Fruit fly (Drosophila melanogaster): ENCODE data around the gene CG46441.

CG46441 gene

DNA sequence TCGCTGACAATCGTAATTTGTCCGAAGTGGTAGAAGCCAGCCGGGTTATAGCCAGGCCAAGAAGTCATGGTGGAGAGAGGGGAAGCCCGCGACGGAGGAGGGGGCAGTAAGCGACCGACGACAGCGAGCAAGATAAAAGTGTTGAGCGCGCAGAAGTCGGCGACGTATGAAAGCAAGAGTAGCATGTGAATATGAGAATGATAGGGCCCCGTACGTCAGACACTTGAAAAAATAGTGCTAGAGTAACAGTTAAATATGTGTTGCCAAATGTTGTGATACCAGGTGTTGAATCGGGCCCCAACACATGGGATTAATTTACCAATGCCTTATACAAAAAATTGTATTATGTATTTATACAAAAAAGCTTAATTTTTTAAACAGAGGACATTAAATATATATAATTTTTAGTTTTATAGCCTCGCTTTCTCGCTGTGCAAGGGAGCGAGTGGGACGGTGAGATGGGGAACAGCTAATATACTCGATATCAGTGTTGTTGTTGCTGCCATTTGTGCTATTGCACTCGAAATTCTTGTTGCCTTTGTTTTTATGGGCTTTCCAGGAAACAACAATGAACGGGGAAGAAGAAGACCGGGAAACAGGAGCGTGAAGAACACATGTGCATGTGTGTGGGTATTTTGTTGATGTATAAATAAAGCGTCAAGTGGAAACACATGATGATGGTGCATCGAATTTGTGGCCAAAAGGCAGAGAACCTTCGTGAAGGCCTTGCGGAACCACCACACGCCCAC is 48.2 kb upstream of the CG46441 start (continued):
- no peak for TF ChIP-seq Vsx2 (GFP tag; optimal IDR thresholded peaks at IDR 0.05; ENCODE audit: partially characterized antibody)
- peak; percentile 58 for TF ChIP-seq sv (GFP tag; optimal IDR thresholded peaks at IDR 0.05)
- peak; percentile 89 for TF ChIP-seq rgr (GFP tag; optimal IDR thresholded peaks at IDR 0.05)
- no peak for TF ChIP-seq dl (GFP tag; optimal IDR thresholded peaks at IDR 0.05; ENCODE audit: insufficient read depth in 1 of 2, partially characterized antibody in 2 of 2)
- peak; percentile 85 for TF ChIP-seq OdsH (GFP tag; optimal IDR thresholded peaks at IDR 0.05)
- TF ChIP-seq h (GFP tag; optimal IDR thresholded peaks at IDR 0.05), result peak; percentile 86
- no peak for TF ChIP-seq CrebA (GFP tag; optimal IDR thresholded peaks at IDR 0.05; ENCODE audit: borderline replicate concordance)
- TF ChIP-seq Hnf4 (GFP tag; optimal IDR thresholded peaks at IDR 0.05), result peak; percentile 56
- no peak for TF ChIP-seq CG32264 (GFP tag; optimal IDR thresholded peaks at IDR 0.05)
- peak; percentile 84 for TF ChIP-seq psq (GFP tag; optimal IDR thresholded peaks at IDR 0.05)
- TF ChIP-seq woc (GFP tag; optimal IDR thresholded peaks at IDR 0.05), result peak; percentile 37

DNA sequence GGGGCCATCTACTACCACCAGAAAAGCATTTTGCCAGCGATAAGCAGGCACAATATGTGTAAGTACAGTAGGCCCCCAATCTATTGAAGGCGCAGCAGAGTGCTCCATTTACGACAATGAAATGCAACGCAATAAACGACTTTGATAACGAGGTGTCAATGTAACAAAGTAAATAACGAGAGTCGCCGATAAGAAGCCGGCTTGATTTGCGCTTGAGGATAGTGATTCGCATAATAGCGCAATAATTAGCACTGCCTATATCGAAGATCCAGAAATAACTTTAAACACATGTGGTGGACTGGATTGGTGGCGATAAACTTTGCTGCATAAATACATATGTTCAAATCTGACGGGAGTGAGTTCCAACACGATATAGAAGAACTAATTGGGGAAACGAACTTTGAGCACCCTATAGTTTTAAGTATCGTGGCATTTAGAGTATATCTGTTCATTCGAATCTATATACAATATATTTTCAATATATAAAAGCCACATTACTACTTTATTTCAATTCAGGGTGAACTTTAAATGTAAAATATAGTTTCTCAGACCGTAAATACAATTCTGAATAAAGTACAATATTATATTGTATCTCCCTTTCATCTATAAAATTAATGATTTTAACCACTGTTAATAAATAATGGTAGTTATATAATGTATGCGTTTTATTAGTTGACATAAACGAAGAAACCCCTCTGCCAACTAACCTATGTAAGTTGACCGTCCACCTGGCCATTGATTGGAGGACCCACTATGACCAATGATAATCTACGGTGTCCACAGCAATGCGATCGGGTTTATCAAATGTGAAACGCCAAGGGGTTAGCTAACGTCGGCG is 47.4 kb upstream of the CG46441 start:
- TF ChIP-seq Rel (GFP tag; optimal IDR thresholded peaks at IDR 0.05), result no peak
- peak; percentile 9 for TF ChIP-seq Rel (tag; optimal IDR thresholded peaks at IDR 0.05)
- TF ChIP-seq fru (GFP tag; optimal IDR thresholded peaks at IDR 0.05), result peak; percentile 22
- no peak for TF ChIP-seq Sp1 (GFP tag; optimal IDR thresholded peaks at IDR 0.05)
- no peak for TF ChIP-seq N (GFP tag; optimal IDR thresholded peaks at IDR 0.05)
- TF ChIP-seq brk (GFP tag; optimal IDR thresholded peaks at IDR 0.05), result no peak
- TF ChIP-seq rgr (GFP tag; optimal IDR thresholded peaks at IDR 0.05), result peak; percentile 21
- TF ChIP-seq Hr83 (GFP tag; optimal IDR thresholded peaks at IDR 0.05; ENCODE audit: poor library complexity, severe bottlenecking), result peak; percentile 15
- peak; percentile 21 for TF ChIP-seq h (GFP tag; optimal IDR thresholded peaks at IDR 0.05)
- TF ChIP-seq OdsH (GFP tag; optimal IDR thresholded peaks at IDR 0.05), result no peak
- no peak for TF ChIP-seq CrebA (GFP tag; optimal IDR thresholded peaks at IDR 0.05; ENCODE audit: borderline replicate concordance)

DNA sequence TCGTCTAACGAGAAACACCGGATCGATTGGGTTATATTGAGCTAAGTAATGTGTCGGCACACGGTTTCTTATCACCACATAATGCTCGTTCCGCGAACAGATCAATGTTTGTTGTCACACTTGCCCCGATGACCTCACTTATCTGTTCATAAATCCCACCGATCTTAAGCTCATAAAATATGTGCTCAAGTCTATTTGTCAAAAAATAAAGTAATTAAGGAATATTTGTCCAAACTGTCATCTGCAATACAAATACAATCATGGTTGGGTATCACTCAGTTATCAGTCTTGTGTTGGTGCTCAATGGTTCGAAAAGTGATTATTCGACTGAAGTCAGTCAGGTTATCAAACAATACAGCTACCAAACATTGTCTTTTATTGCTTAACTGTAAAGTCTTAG is 46.4 kb upstream of the CG46441 start:
- TF ChIP-seq sv (GFP tag; optimal IDR thresholded peaks at IDR 0.05) (no peak), CrebA (GFP tag; optimal IDR thresholded peaks at IDR 0.05; ENCODE audit: borderline replicate concordance) (peak; percentile 47)

DNA sequence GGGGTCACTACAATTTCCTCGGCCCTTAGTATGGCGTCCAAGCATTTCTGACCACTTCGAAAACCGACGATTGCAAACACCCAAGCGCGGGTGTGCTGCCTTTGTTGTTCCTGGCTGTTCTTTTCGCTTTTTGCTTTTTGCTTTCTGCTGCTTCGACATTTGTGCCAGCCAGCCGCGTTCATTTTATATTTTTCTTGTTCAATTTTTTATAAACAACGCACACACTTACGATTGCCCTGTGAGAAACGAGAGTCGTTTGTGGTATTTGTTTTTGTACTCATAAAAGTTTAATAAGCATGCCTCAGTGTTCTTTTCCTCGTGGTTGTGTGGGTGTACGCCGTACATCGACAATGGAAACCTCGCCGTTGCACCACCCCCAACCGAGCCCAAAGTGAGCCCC is 45.9 kb upstream of the CG46441 start:
- no peak for TF ChIP-seq N (GFP tag; optimal IDR thresholded peaks at IDR 0.05)
- TF ChIP-seq Rel (GFP tag; optimal IDR thresholded peaks at IDR 0.05), result no peak
- TF ChIP-seq Rel (tag; optimal IDR thresholded peaks at IDR 0.05), result peak; percentile 51
- TF ChIP-seq sage (GFP tag; optimal IDR thresholded peaks at IDR 0.05), result peak; percentile 36
- peak; percentile 5 for TF ChIP-seq rgr (GFP tag; optimal IDR thresholded peaks at IDR 0.05)
- TF ChIP-seq fru (GFP tag; optimal IDR thresholded peaks at IDR 0.05), result no peak
- no peak for TF ChIP-seq Dfd (GFP tag; optimal IDR thresholded peaks at IDR 0.05)
- no peak for TF ChIP-seq sv (GFP tag; optimal IDR thresholded peaks at IDR 0.05)
- no peak for TF ChIP-seq Vsx2 (GFP tag; optimal IDR thresholded peaks at IDR 0.05; ENCODE audit: partially characterized antibody)
- TF ChIP-seq Hr83 (GFP tag; optimal IDR thresholded peaks at IDR 0.05; ENCODE audit: poor library complexity, severe bottlenecking), result no peak

DNA sequence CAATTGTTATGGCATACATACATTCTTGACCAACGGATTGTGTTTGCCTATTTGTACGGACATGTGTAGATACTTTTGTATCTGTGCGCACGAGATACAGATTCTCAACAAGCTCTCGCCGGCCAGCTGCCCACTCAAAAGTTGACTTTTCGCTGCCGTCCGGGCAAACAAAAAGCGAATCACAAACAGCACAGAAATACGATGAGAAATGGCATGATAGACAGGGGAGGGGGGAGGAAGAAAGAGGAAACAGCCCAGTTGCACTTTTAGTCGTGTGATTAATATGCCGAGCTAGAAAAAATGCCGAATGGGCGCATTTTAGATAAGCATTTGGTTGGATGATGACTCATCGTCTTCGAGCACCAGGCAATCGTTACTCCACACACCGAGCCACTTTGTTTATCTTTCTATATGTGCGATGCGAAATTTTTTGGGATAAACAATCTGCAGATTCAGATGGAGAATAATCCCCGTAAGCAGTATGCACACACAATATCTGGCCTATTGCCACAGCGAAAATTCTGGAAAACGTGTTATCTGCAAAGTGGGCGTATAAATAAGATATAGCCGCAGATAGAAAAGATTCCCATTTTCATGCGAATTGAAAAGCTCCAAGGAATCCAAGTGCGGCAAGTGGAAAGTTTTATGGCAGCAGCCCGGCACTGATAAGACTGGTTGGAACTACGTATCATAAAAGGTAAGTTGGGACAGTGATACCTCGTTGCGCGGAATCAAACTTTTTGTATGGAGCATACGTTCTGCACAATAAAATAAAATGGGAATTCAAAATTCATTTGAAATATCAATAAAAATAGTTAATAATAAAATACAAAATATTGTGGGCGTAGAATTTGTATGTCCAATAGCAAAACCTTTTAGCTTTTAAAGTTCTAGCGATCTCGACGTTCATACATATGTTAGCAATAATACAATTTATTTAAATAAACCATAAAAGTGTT is 45.1 kb upstream of the CG46441 start:
- TF ChIP-seq h (GFP tag; optimal IDR thresholded peaks at IDR 0.05) (peak; percentile 24), pan (optimal IDR thresholded peaks at IDR 0.05) (no peak), foxo (GFP tag; optimal IDR thresholded peaks at IDR 0.05) (peak in 1 of 2 experiments; percentile 27), Rel (GFP tag; optimal IDR thresholded peaks at IDR 0.05) (no peak), Rel (tag; optimal IDR thresholded peaks at IDR 0.05) (peak; percentile 21)

DNA sequence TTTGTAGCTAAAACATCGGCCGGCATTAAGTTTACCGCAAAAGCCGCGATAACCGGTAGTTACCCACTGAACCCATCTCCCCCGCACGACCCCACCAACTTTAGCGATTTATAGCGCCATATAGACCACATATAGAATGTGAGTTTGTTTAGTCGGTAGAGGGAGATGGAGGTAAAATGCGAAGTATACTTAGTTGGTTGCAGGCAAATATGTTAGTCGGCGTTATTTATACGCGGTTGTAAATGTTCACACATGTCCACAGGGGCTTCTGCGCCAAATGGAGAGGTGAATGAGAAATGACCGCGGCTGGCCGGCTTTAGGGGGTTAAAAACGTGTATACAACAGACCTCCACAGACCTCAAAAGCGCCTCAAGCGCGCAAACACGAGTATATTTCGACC is 43.9 kb upstream of the CG46441 start:
- TF ChIP-seq woc (GFP tag; optimal IDR thresholded peaks at IDR 0.05), result no peak
- TF ChIP-seq brk (GFP tag; optimal IDR thresholded peaks at IDR 0.05), result no peak
- TF ChIP-seq fru (GFP tag; optimal IDR thresholded peaks at IDR 0.05), result peak; percentile 3
- TF ChIP-seq psq (GFP tag; optimal IDR thresholded peaks at IDR 0.05), result peak; percentile 3
- peak in 1 of 2 experiments; percentile 15 for TF ChIP-seq foxo (GFP tag; optimal IDR thresholded peaks at IDR 0.05)
- TF ChIP-seq Dif (GFP tag; optimal IDR thresholded peaks at IDR 0.05; ENCODE audit: partially characterized antibody), result no peak
- peak; percentile 9 for TF ChIP-seq rgr (GFP tag; optimal IDR thresholded peaks at IDR 0.05)
- TF ChIP-seq Hr83 (GFP tag; optimal IDR thresholded peaks at IDR 0.05; ENCODE audit: poor library complexity, severe bottlenecking), result no peak
- no peak for TF ChIP-seq Sp1 (GFP tag; optimal IDR thresholded peaks at IDR 0.05)
- no peak for TF ChIP-seq usp (GFP tag; optimal IDR thresholded peaks at IDR 0.05)
- no peak for TF ChIP-seq Rel (GFP tag; optimal IDR thresholded peaks at IDR 0.05)
- no peak for TF ChIP-seq Rel (tag; optimal IDR thresholded peaks at IDR 0.05)
- TF ChIP-seq dmrt93B (GFP tag; optimal IDR thresholded peaks at IDR 0.05), result no peak
- no peak for TF ChIP-seq jim (GFP tag; optimal IDR thresholded peaks at IDR 0.05)
- TF ChIP-seq Hnf4 (GFP tag; optimal IDR thresholded peaks at IDR 0.05), result no peak
- TF ChIP-seq h (GFP tag; optimal IDR thresholded peaks at IDR 0.05), result no peak
- no peak for TF ChIP-seq Mio (GFP tag; optimal IDR thresholded peaks at IDR 0.05)
- no peak for TF ChIP-seq Vsx2 (GFP tag; optimal IDR thresholded peaks at IDR 0.05; ENCODE audit: partially characterized antibody)
- TF ChIP-seq CrebA (GFP tag; optimal IDR thresholded peaks at IDR 0.05; ENCODE audit: borderline replicate concordance), result no peak
- TF ChIP-seq CG9705 (GFP tag; optimal IDR thresholded peaks at IDR 0.05), result no peak
- TF ChIP-seq Jra (GFP tag; optimal IDR thresholded peaks at IDR 0.05), result no peak

Data from whole organism, wandering third instar larva.